Fruit fly (Drosophila melanogaster): ENCODE measurements around the gene CG18599.
A peak's percentile ranks its signal among the peaks of the same experiment; 100 is the strongest.

DNA sequence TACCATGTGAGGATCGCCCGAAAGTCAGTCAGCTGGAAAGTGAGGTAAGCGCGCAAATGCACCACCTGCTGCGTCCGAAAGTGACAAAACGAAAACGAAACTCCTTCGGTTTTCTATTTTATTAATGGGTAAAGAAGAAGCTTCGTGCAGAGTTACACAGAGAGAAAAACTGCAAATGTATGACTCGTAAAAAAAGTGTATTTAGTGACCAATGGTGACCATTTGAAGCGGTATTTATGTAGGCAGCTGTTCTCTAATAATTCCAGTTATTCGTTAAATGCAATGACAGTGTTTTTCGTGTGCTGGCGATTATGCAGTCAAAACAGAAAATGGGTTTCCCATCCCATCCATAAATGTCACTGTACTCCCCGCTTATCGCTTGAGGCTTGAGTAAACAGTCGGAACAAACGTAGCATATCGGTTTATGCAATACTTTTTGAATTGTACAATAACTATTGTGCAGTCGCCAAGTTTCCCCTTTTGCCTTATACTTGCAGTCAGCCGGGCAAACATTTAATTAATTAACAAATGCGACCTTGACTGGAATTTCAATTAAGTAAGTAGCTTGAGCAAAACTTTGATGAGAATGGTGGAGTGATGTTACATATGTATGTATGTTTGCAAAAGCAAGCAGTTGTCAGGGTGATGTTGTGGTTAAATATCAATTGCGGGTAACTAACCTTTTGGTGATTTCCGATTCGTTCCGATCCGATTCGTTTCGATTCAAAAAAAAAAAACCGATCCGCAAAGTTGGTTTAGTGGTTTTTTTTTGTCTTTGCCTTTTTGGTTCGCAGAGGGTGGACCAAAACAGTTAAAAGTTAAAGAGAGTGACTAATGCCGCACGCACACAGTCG lies 30.1 kb downstream of the CG18599 start:
- peak; percentile 18 for TF ChIP-seq CG32264 (GFP tag; optimal IDR thresholded peaks at IDR 0.05)
- TF ChIP-seq HLH106 (tag; optimal IDR thresholded peaks at IDR 0.05) = no peak
- TF ChIP-seq Dfd (GFP tag; optimal IDR thresholded peaks at IDR 0.05) = no peak
- TF ChIP-seq usp (GFP tag; optimal IDR thresholded peaks at IDR 0.05) = no peak

Data from whole organism, wandering third instar larva.